Worm (Caenorhabditis elegans) whole organism, L2 larva: ENCODE measurements around the gene nsph-4.1.
"Not testable (repeated sequence)": the region's sequence is repeated elsewhere in the genome, so short reads cannot be mapped to it uniquely, and the experiment has no call there.

ENCODE experiments used
- C34F6.9 ChIP-seq: fragments of 150-350 bp; optimal IDR thresholded peaks from 2 replicates; lab custom pipeline; 2014; ENCODE audit warnings: missing biosample characterization, missing genetic modification characterization
- F13H6.1 ChIP-seq: sonication (generic microtip); optimal IDR thresholded peaks from 2 replicates; lab custom pipeline; 2016; ENCODE audit warnings: missing genetic modification characterization, missing compliant biosample characterization
- R02D3.7 ChIP-seq: fragments of 150-350 bp; optimal IDR thresholded peaks from 2 replicates; lab custom pipeline; 2014; ENCODE audit warnings: missing biosample characterization, missing genetic modification characterization
- Y55F3AM.14 ChIP-seq: fragments of 200-800 bp; sonication (Bioruptor generic); optimal IDR thresholded peaks from 2 replicates; lab custom pipeline; 2018; ENCODE audit warnings: mild to moderate bottlenecking, missing genetic modification characterization, missing compliant biosample characterization
- alr-1 ChIP-seq: fragments of 150-350 bp; optimal IDR thresholded peaks from 2 replicates; lab custom pipeline; 2014; ENCODE audit warnings: missing biosample characterization, missing genetic modification characterization
- aly-2 ChIP-seq: fragments of 150-350 bp; optimal IDR thresholded peaks from 2 replicates; lab custom pipeline; 2014; ENCODE audit warnings: missing biosample characterization, missing genetic modification characterization
- blmp-1 ChIP-seq: sonication (generic microtip); optimal IDR thresholded peaks from 2 replicates; lab custom pipeline; 2017; ENCODE audit warnings: missing genetic modification characterization, mild to moderate bottlenecking, missing compliant biosample characterization, antibody characterized with exemption, moderate library complexity; ENCODE audit not compliant: insufficient read depth
- ceh-82 ChIP-seq: fragments of 150-350 bp; optimal IDR thresholded peaks from 2 replicates; lab custom pipeline; 2014; ENCODE audit warnings: missing biosample characterization, missing genetic modification characterization
- crh-2 ChIP-seq: sonication (generic microtip); optimal IDR thresholded peaks from 2 replicates; lab custom pipeline; 2017; ENCODE audit warnings: missing biosample characterization, missing genetic modification characterization
- dmd-4 ChIP-seq: sonication (generic microtip); optimal IDR thresholded peaks from 2 replicates; lab custom pipeline; 2017; ENCODE audit warnings: missing biosample characterization, missing genetic modification characterization
- elt-3 ChIP-seq: sonication (generic microtip); optimal IDR thresholded peaks from 2 replicates; lab custom pipeline; 2017; ENCODE audit warnings: missing biosample characterization, missing genetic modification characterization
- fos-1 ChIP-seq: fragments of 150-350 bp; optimal IDR thresholded peaks from 2 replicates; lab custom pipeline; 2014; ENCODE audit warnings: missing biosample characterization, missing genetic modification characterization
- lin-13 ChIP-seq: fragments of 150-350 bp; optimal IDR thresholded peaks from 2 replicates; lab custom pipeline; 2014; ENCODE audit warnings: missing biosample characterization, missing genetic modification reagents, missing genetic modification characterization
- mab-5 ChIP-seq: fragments of 150-350 bp; optimal IDR thresholded peaks from 2 replicates; lab custom pipeline; 2014; ENCODE audit warnings: missing biosample characterization, missing genetic modification characterization
- mbf-1 ChIP-seq: sonication (generic microtip); optimal IDR thresholded peaks from 2 replicates; lab custom pipeline; 2017; ENCODE audit warnings: missing biosample characterization, missing genetic modification characterization
- mdl-1 ChIP-seq, 2 experiments: fragments of 150-350 bp in 1 of 2; sonication (generic microtip) in 1 of 2; optimal IDR thresholded peaks; 2 replicates each; lab custom pipeline; 2017; ENCODE audit warnings: missing biosample characterization in 2 of 2, missing genetic modification characterization in 2 of 2
- nhr-10 ChIP-seq: sonication (generic microtip); optimal IDR thresholded peaks from 2 replicates; lab custom pipeline; 2017; ENCODE audit warnings: missing biosample characterization, missing genetic modification characterization
- nhr-21 ChIP-seq: fragments of 150-350 bp; optimal IDR thresholded peaks from 2 replicates; lab custom pipeline; 2014; ENCODE audit warnings: missing biosample characterization, missing genetic modification characterization
- nhr-23 ChIP-seq: fragments of 150-350 bp; optimal IDR thresholded peaks from 2 replicates; lab custom pipeline; 2014; ENCODE audit warnings: missing biosample characterization, missing genetic modification reagents, missing genetic modification characterization
- nhr-25 ChIP-seq: fragments of 150-350 bp; sonication (generic microtip); optimal IDR thresholded peaks from 3 replicates; lab custom pipeline; 2014; ENCODE audit warnings: missing biosample characterization, missing genetic modification characterization
- peb-1 ChIP-seq: fragments of 150-350 bp; optimal IDR thresholded peaks from 2 replicates; lab custom pipeline; 2014; ENCODE audit warnings: missing biosample characterization, missing genetic modification characterization
- sem-4 ChIP-seq: fragments of 150-350 bp; optimal IDR thresholded peaks from 2 replicates; lab custom pipeline; 2014; ENCODE audit warnings: missing biosample characterization, missing genetic modification reagents, missing genetic modification characterization
- skn-1 ChIP-seq: sonication (generic microtip); optimal IDR thresholded peaks from 2 replicates; lab custom pipeline; 2017; ENCODE audit warnings: missing biosample characterization, missing genetic modification characterization
- sma-3 ChIP-seq: sonication (generic microtip); optimal IDR thresholded peaks from 2 replicates; lab custom pipeline; 2016; ENCODE audit warnings: missing genetic modification reagents, missing genetic modification characterization, missing compliant biosample characterization
- sma-9 ChIP-seq, 2 experiments: fragments of 150-350 bp in 1 of 2; sonication (generic microtip) in 1 of 2; optimal IDR thresholded peaks; 2 replicates each; lab custom pipeline; 2014 to 2016; ENCODE audit warnings: missing genetic modification characterization in 2 of 2, mild to moderate bottlenecking in 1 of 2, missing biosample characterization in 1 of 2, missing compliant biosample characterization in 1 of 2, missing genetic modification reagents in 1 of 2, moderate library complexity in 1 of 2
- snpc-4 ChIP-seq: fragments of 150-350 bp; optimal IDR thresholded peaks from 2 replicates; lab custom pipeline; 2014; ENCODE audit warnings: missing biosample characterization, missing genetic modification characterization
- unc-39 ChIP-seq: fragments of 150-350 bp; optimal IDR thresholded peaks from 2 replicates; lab custom pipeline; 2014; ENCODE audit warnings: missing biosample characterization, missing genetic modification characterization
- unc-55 ChIP-seq: fragments of 150-350 bp; sonication (generic microtip); optimal IDR thresholded peaks from 3 replicates; lab custom pipeline; 2014; ENCODE audit warnings: missing biosample characterization, missing genetic modification reagents, missing genetic modification characterization
- zag-1 ChIP-seq: fragments of 150-350 bp; optimal IDR thresholded peaks from 2 replicates; lab custom pipeline; 2014; ENCODE audit warnings: missing biosample characterization, missing genetic modification characterization
- ztf-1 ChIP-seq: fragments of 200-800 bp; sonication (Bioruptor generic); conservative IDR thresholded peaks from 2 replicates; pipeline ENCODE4 v1.3.6; 2022; ENCODE audit warnings: missing genetic modification characterization, missing compliant biosample characterization
- ztf-11 ChIP-seq: sonication (generic microtip); optimal IDR thresholded peaks from 2 replicates; lab custom pipeline; 2017; ENCODE audit warnings: missing biosample characterization, missing genetic modification characterization
- ztf-4 ChIP-seq: fragments of 150-350 bp; optimal IDR thresholded peaks from 2 replicates; lab custom pipeline; 2014; ENCODE audit warnings: missing biosample characterization, missing genetic modification characterization

Gene nsph-4.1

DNA sequence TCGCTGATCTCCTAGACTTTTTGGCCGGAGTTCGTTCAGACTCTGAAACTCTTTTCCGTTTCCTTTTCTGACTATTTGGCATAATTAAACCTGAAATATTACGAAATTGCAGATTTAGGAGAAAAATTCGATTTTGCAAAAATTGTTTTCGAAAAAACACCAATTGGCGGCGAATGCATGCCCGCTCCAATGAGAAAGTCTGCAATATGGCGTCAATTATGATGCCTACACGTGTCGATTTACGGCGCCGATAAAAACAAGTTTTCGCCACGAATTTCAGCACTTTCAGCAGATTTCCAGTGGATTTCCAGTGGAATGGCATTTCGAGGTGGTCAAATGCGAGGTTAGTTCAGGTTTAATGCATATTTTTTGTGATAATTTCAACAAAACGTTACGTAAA lies 17.3 kb upstream of the nsph-4.1 start, which contains the start of the genes Y59E9AL.36 and nbet-1 (continued):
- TF ChIP-seq unc-55 (GFP tag; lab: Kevin White, UChicago) (peak; percentile 93), ceh-82 (tag; lab: Kevin White, UChicago) (no peak), mab-5 (tag; lab: Kevin White, UChicago) (peak; percentile 72), F13H6.1 (tag; lab: Kevin White, UChicago) (peak; percentile 14), sma-3 (GFP tag; lab: Kevin White, UChicago) (peak; percentile 73), mdl-1 (tag; optimal IDR thresholded peaks at IDR 0.05; lab: Kevin White, UChicago) (peak in 1 of 2 experiments; percentile 36)
- TF ChIP-seq, all 48 proteins: peak for 21

- TF ChIP-seq F13H6.1 (tag; lab: Kevin White, UChicago): no peak
- TF ChIP-seq nhr-10: no peak
- TF ChIP-seq aly-2: no peak
- no peak for TF ChIP-seq Y55F3AM.14 (GFP tag; lab: Kevin White, UChicago)
- no peak for TF ChIP-seq R02D3.7
- TF ChIP-seq ztf-1: no peak
- TF ChIP-seq nhr-23 (tag; lab: Kevin White, UChicago): no peak
- no peak for TF ChIP-seq unc-39 (tag; lab: Kevin White, UChicago)
- TF ChIP-seq ztf-4 (tag; lab: Kevin White, UChicago): no peak
- no peak for TF ChIP-seq elt-3 (tag; lab: Kevin White, UChicago)
- TF ChIP-seq mbf-1 (tag; lab: Kevin White, UChicago): no peak
- no peak for TF ChIP-seq fos-1 (tag; lab: Kevin White, UChicago)
Measured at ce11 chrIV:5210606-5211005, 16.0 kb upstream of the nsph-4.1 start.

ce11 chrIV:5215092-5215491 lies 11.6 kb upstream of the nsph-4.1 start, which contains the start of gene Y59E9AL.4:
TSS of gene Y59E9AL.4 (minus strand) at chrIV:5215192.
- TF ChIP-seq ztf-11 (tag; lab: Kevin White, UChicago) (no peak), ceh-82 (tag; lab: Kevin White, UChicago) (no peak), lin-13 (GFP tag; lab: Kevin White, UChicago) (no peak), C34F6.9 (no peak), ztf-4 (tag; lab: Kevin White, UChicago) (no peak), sma-3 (GFP tag; lab: Kevin White, UChicago) (no peak), sem-4 (no peak), Y55F3AM.14 (GFP tag; lab: Kevin White, UChicago) (no peak), alr-1 (no peak), R02D3.7 (no peak), snpc-4 (no peak), dmd-4 (no peak), zag-1 (tag; lab: Kevin White, UChicago) (no peak), peb-1 (tag; lab: Kevin White, UChicago) (no peak), nhr-25 (tag; lab: Kevin White, UChicago) (no peak)

DNA sequence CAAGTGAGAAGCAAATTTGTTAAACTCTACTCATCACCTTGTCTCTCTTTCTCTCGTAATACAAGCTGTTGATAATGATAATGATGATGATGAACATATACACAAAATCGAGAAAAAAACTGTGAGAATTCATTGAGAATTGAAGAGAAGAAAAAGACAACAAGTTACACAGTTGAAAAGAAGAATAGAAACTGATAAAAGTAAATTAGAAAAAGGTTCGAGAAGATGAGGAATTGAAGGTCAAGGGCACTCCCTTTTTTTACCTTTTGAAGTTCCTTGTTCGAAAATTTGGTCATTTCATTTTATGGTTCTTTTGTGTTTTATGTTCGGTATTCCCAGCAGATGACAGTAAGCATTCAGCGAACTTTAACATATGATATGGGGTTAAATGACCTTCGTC lies 10.3 kb upstream of the nsph-4.1 start:
- peak; percentile 63 for TF ChIP-seq sma-3 (GFP tag; lab: Kevin White, UChicago)
- peak; percentile 91 for TF ChIP-seq nhr-25 (tag; lab: Kevin White, UChicago)
- no peak for TF ChIP-seq skn-1 (tag; lab: Kevin White, UChicago)
- peak; percentile 53 for TF ChIP-seq sma-9 (GFP tag; optimal IDR thresholded peaks at IDR 0.05; lab: Kevin White, UChicago)
- TF ChIP-seq sma-9 (tag; optimal IDR thresholded peaks at IDR 0.05; lab: Kevin White, UChicago): no peak
- no peak for TF ChIP-seq lin-13 (GFP tag; lab: Kevin White, UChicago)
- peak; percentile 27 for TF ChIP-seq crh-2 (tag; lab: Kevin White, UChicago)
- no peak for TF ChIP-seq nhr-21 (tag; lab: Kevin White, UChicago)
- no peak for TF ChIP-seq snpc-4
- TF ChIP-seq mbf-1 (tag; lab: Kevin White, UChicago): no peak
- peak; percentile 80 for TF ChIP-seq blmp-1
- peak; percentile 37 for TF ChIP-seq fos-1 (tag; lab: Kevin White, UChicago)
- TF ChIP-seq, all 48 proteins: peak for 6

ce11 chrIV:5218496-5218895 lies 8.2 kb upstream of the nsph-4.1 start, which contains the start of gene nsph-4.2:
TSS of gene nsph-4.2 (plus strand) at chrIV:5218796.
- TF ChIP-seq ztf-4, ceh-82, nhr-23 (tag; lab: Kevin White, UChicago): not testable (repeated sequence)
